Fruit fly (Drosophila melanogaster) whole organism, wandering third instar larva: ENCODE data around the gene CG11693.
A peak's percentile ranks its signal among the peaks of the same experiment; 100 is the strongest.

Source experiments
- Abd-B ChIP-seq: fragments of >200 bp; optimal IDR thresholded peaks from 2 replicates; lab custom pipeline; 2017; ENCODE audit warnings: missing biosample characterization, missing genetic modification characterization
- CG9705 ChIP-seq: fragments of 200-800 bp; sonication (Bioruptor generic); optimal IDR thresholded peaks from 2 replicates; lab custom pipeline; 2018; ENCODE audit warnings: missing biosample characterization, mild to moderate bottlenecking, missing genetic modification characterization
- Hnf4 ChIP-seq: fragments of 200-800 bp; sonication (Bioruptor generic); optimal IDR thresholded peaks from 2 replicates; lab custom pipeline; 2016; ENCODE audit warnings: missing biosample characterization, mild to moderate bottlenecking, missing genetic modification characterization
- Hr78 ChIP-seq: fragments of >200 bp; optimal IDR thresholded peaks from 2 replicates; lab custom pipeline; 2017; ENCODE audit warnings: missing biosample characterization, missing genetic modification characterization
- Sp1 ChIP-seq: fragments of 200-800 bp; sonication (Bioruptor generic); optimal IDR thresholded peaks from 3 replicates; lab custom pipeline; 2019; ENCODE audit warnings: missing biosample characterization, mild to moderate bottlenecking, missing genetic modification characterization, moderate library complexity
- br ChIP-seq: fragments of 200-800 bp; sonication (Bioruptor generic); optimal IDR thresholded peaks from 2 replicates; lab custom pipeline; 2016; ENCODE audit warnings: missing biosample characterization, missing genetic modification characterization
- brk ChIP-seq: fragments of 200-800 bp; sonication (Bioruptor generic); optimal IDR thresholded peaks from 2 replicates; lab custom pipeline; 2016; ENCODE audit warnings: missing biosample characterization, mild to moderate bottlenecking, missing genetic modification characterization
- dmrt93B ChIP-seq: fragments of 200-800 bp; sonication (Bioruptor generic); optimal IDR thresholded peaks from 2 replicates; lab custom pipeline; 2018; ENCODE audit warnings: missing biosample characterization, mild to moderate bottlenecking, missing genetic modification characterization
- fru ChIP-seq: fragments of 200-800 bp; sonication (Bioruptor generic); optimal IDR thresholded peaks from 3 replicates; lab custom pipeline; 2016; ENCODE audit warnings: missing biosample characterization, mild to moderate bottlenecking, missing genetic modification characterization
- h ChIP-seq: fragments of 200-800 bp; sonication (Bioruptor generic); optimal IDR thresholded peaks from 3 replicates; lab custom pipeline; 2016; ENCODE audit warnings: missing biosample characterization, mild to moderate bottlenecking, missing genetic modification characterization
- pan ChIP-seq: fragments of >200 bp; optimal IDR thresholded peaks from 2 replicates; lab custom pipeline; 2017
- rgr ChIP-seq: fragments of 200-800 bp; sonication (Bioruptor generic); optimal IDR thresholded peaks from 3 replicates; lab custom pipeline; 2016; ENCODE audit warnings: missing biosample characterization, mild to moderate bottlenecking, missing genetic modification characterization

DNA sequence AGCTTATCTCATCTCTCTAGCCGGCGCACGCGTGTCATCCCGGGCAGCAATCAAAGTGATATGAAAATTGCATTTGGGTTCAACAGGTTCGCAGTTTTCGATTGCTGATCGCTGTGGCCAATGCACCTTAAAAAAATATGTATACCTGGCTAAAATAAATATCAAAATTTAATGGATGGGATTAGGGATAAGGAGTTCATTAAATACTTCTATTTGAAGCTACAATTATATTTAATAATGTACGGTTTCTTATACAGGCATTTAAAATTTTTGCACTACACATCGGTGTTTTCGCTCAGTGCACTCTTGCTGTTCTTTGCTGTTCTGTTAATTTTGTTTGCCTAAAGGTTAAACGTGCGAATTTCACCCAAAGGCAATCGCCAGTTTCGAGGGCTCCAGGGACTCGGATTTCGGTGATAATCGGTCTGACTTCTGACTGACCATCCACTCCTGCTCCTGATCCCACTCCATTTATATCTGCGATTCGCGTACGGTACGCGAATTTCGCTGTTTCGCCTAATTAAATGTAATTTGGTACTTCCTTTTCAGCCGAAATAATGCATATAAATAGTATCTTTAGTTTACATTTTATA lies 37.9 kb downstream of the CG11693 start:
- TF ChIP-seq CG9705 (GFP tag; lab: Kevin White, UChicago) = no peak
- peak; percentile 63 for TF ChIP-seq rgr
- TF ChIP-seq fru (GFP tag; lab: Kevin White, UChicago) = peak; percentile 70
- TF ChIP-seq Sp1 (GFP tag; lab: Kevin White, UChicago) = peak; percentile 10
- TF ChIP-seq pan (lab: Kevin White, UChicago) = no peak
- TF ChIP-seq Abd-B = no peak
- no peak for TF ChIP-seq brk (GFP tag; lab: Kevin White, UChicago)
- TF ChIP-seq dmrt93B = no peak
- TF ChIP-seq h (GFP tag; lab: Kevin White, UChicago) = peak; percentile 79
- TF ChIP-seq Hr78 (GFP tag; lab: Kevin White, UChicago) = no peak
- peak; percentile 71 for TF ChIP-seq br (GFP tag; lab: Kevin White, UChicago)
- no peak for TF ChIP-seq Hnf4
